Worm (Caenorhabditis elegans) whole organism, L4 larva: Measurements from ENCODE around the gene T27E4.7.

Source experiments
- F49E8.2 ChIP-seq: sonication (generic microtip); optimal IDR thresholded peaks from 2 replicates; lab custom pipeline; 2016; ENCODE audit warnings: missing compliant biosample characterization, mild to moderate bottlenecking, missing genetic modification characterization, borderline replicate concordance
- T26A8.4 ChIP-seq: fragments of 200-800 bp; sonication (Bioruptor generic); IDR thresholded peaks from 2 replicates; pipeline ENCODE4 v1.3.6; 2022; ENCODE audit warnings: missing genetic modification characterization, missing compliant biosample characterization
- Y5F2A.4 ChIP-seq: fragments of 200-800 bp; sonication (Bioruptor generic); optimal IDR thresholded peaks from 2 replicates; lab custom pipeline; 2018; ENCODE audit warnings: mild to moderate bottlenecking, missing genetic modification characterization, missing compliant biosample characterization
- Y75B8A.6 ChIP-seq: fragments of 200-800 bp; sonication (Bioruptor generic); IDR thresholded peaks from 2 replicates; pipeline ENCODE4 v1.3.6; 2022; ENCODE audit warnings: missing genetic modification reagents, missing genetic modification characterization, missing compliant biosample characterization
- aha-1 ChIP-seq: fragments of 150-350 bp; peaks from one replicate; lab custom pipeline; 2014; ENCODE audit warnings: missing biosample characterization, missing genetic modification characterization
- aly-2 ChIP-seq: sonication (generic microtip); optimal IDR thresholded peaks from 2 replicates; lab custom pipeline; 2018; ENCODE audit warnings: missing biosample characterization, missing genetic modification characterization
- daf-16 ChIP-seq, 3 experiments: sonication (generic microtip); optimal IDR thresholded peaks; 2 replicates each; lab custom pipeline; 2016 to 2017; ENCODE audit warnings: missing genetic modification characterization in 3 of 3, missing genetic modification reagents in 3 of 3, mild to moderate bottlenecking in 2 of 3, missing compliant biosample characterization in 2 of 3, missing biosample characterization in 1 of 3, moderate library complexity in 1 of 3
- daf-19 ChIP-seq: fragments of 200-800 bp; sonication (Bioruptor generic); conservative IDR thresholded peaks from 2 replicates; pipeline ENCODE4 v1.3.6; 2022; ENCODE audit warnings: missing genetic modification characterization, missing compliant biosample characterization
- dmd-6 ChIP-seq: fragments of 200-800 bp; sonication (Bioruptor generic); IDR thresholded peaks from 2 replicates; pipeline ENCODE4 v1.3.6; 2022; ENCODE audit warnings: missing genetic modification reagents, missing genetic modification characterization, missing compliant biosample characterization
- dmd-8 ChIP-seq: fragments of 200-800 bp; sonication (Bioruptor generic); IDR thresholded peaks from 2 replicates; pipeline ENCODE4 v1.3.6; 2022; ENCODE audit warnings: missing genetic modification characterization, missing compliant biosample characterization
- dpl-1 ChIP-seq: fragments of 150-350 bp; optimal IDR thresholded peaks from 2 replicates; lab custom pipeline; 2014; ENCODE audit warnings: missing biosample characterization, missing genetic modification reagents, missing genetic modification characterization
- dve-1 ChIP-seq: sonication (generic microtip); optimal IDR thresholded peaks from 2 replicates; lab custom pipeline; 2017; ENCODE audit warnings: antibody characterized with exemption, mild to moderate bottlenecking, missing genetic modification characterization, missing compliant biosample characterization; ENCODE audit not compliant: insufficient read depth
- fos-1 ChIP-seq: fragments of 150-350 bp; optimal IDR thresholded peaks from 2 replicates; lab custom pipeline; 2014; ENCODE audit warnings: missing biosample characterization, missing genetic modification characterization
- hif-1 ChIP-seq, 2 experiments: sonication (generic microtip); optimal IDR thresholded peaks; 2 replicates each; lab custom pipeline; 2016 to 2017; ENCODE audit warnings: missing compliant biosample characterization in 2 of 2, missing genetic modification characterization in 2 of 2, missing genetic modification reagents in 2 of 2, missing genotype in 2 of 2, mild to moderate bottlenecking in 1 of 2
- hlh-11 ChIP-seq: fragments of 200-800 bp; sonication (Bioruptor generic); optimal IDR thresholded peaks from 2 replicates; lab custom pipeline; 2018; ENCODE audit warnings: mild to moderate bottlenecking, missing genetic modification characterization, missing compliant biosample characterization
- hlh-30 ChIP-seq: sonication (generic microtip); optimal IDR thresholded peaks from 2 replicates; lab custom pipeline; 2017; ENCODE audit warnings: antibody characterized with exemption, mild to moderate bottlenecking, missing genetic modification characterization, missing compliant biosample characterization; ENCODE audit not compliant: insufficient read depth
- hmg-1.1 ChIP-seq: fragments of 200-800 bp; sonication (Bioruptor generic); IDR thresholded peaks from 2 replicates; pipeline ENCODE4 v1.3.6; 2022; ENCODE audit warnings: missing genetic modification reagents, missing genetic modification characterization, missing compliant biosample characterization
- lin-1 ChIP-seq: fragments of 200-800 bp; sonication (Bioruptor generic); IDR thresholded peaks from 2 replicates; pipeline ENCODE4 v1.3.6; 2022; ENCODE audit warnings: missing genetic modification reagents, missing genetic modification characterization, missing compliant biosample characterization
- lsy-2 ChIP-seq, 2 experiments: fragments of 150-350 bp in 1 of 2; sonication (generic microtip) in 1 of 2; optimal IDR thresholded peaks; 2 replicates each; lab custom pipeline; 2014 to 2017; ENCODE audit warnings: missing biosample characterization in 2 of 2, missing genetic modification characterization in 2 of 2
- madf-9 ChIP-seq: fragments of 200-800 bp; sonication (Bioruptor generic); conservative IDR thresholded peaks from 2 replicates; pipeline ENCODE4 v1.3.6; 2022; ENCODE audit warnings: missing genetic modification reagents, missing genetic modification characterization, missing compliant biosample characterization
- mdl-1 ChIP-seq, 2 experiments: fragments of 150-350 bp in 1 of 2; sonication (generic microtip) in 1 of 2; optimal IDR thresholded peaks; 2 replicates each; lab custom pipeline; 2014 to 2017; ENCODE audit warnings: missing biosample characterization in 2 of 2, missing genetic modification characterization in 2 of 2
- mdt-29 ChIP-seq: fragments of 200-800 bp; sonication (Bioruptor generic); IDR thresholded peaks from 2 replicates; pipeline ENCODE4 v1.3.6; 2022; ENCODE audit warnings: missing genetic modification reagents, missing genetic modification characterization, missing compliant biosample characterization
- mep-1 ChIP-seq: fragments of 150-350 bp; sonication (generic microtip); optimal IDR thresholded peaks from 3 replicates; lab custom pipeline; 2014; ENCODE audit warnings: missing biosample characterization, missing genetic modification characterization
- mxl-2 ChIP-seq: fragments of 200-800 bp; sonication (Bioruptor generic); conservative IDR thresholded peaks from 2 replicates; pipeline ENCODE4 v1.3.6; 2022; ENCODE audit warnings: missing genetic modification reagents, missing genetic modification characterization, missing compliant biosample characterization
- mxl-3 ChIP-seq: fragments of 200-800 bp; sonication (Bioruptor generic); optimal IDR thresholded peaks from 2 replicates; lab custom pipeline; 2018; ENCODE audit warnings: mild to moderate bottlenecking, missing genetic modification characterization, missing compliant biosample characterization
- nhr-10 ChIP-seq: fragments of 150-350 bp; optimal IDR thresholded peaks from 2 replicates; lab custom pipeline; 2014; ENCODE audit warnings: missing biosample characterization, missing genetic modification characterization
- nhr-11 ChIP-seq: fragments of 150-350 bp; optimal IDR thresholded peaks from 2 replicates; lab custom pipeline; 2014; ENCODE audit warnings: missing biosample characterization, missing genetic modification characterization
- nhr-111 ChIP-seq: fragments of 200-800 bp; sonication (Bioruptor generic); optimal IDR thresholded peaks from 2 replicates; lab custom pipeline; 2018; ENCODE audit warnings: mild to moderate bottlenecking, missing genetic modification characterization, missing compliant biosample characterization
- nhr-237 ChIP-seq: sonication (generic microtip); optimal IDR thresholded peaks from 2 replicates; lab custom pipeline; 2017; ENCODE audit warnings: missing biosample characterization, missing genetic modification characterization
- nhr-28 ChIP-seq: fragments of 150-350 bp; optimal IDR thresholded peaks from 2 replicates; lab custom pipeline; 2014; ENCODE audit warnings: missing biosample characterization, missing genetic modification characterization
- nhr-42 ChIP-seq: fragments of 200-800 bp; sonication (Bioruptor generic); IDR thresholded peaks from 2 replicates; pipeline ENCODE4 v1.3.6; 2022; ENCODE audit warnings: missing genetic modification characterization, missing compliant biosample characterization
- nhr-48 ChIP-seq: sonication (generic microtip); optimal IDR thresholded peaks from 2 replicates; lab custom pipeline; 2016; ENCODE audit warnings: mild to moderate bottlenecking, missing genetic modification characterization, missing compliant biosample characterization
- nhr-77 ChIP-seq: fragments of 150-350 bp; optimal IDR thresholded peaks from 2 replicates; lab custom pipeline; 2014; ENCODE audit warnings: missing biosample characterization, missing genetic modification characterization
- pha-4 ChIP-seq, 2 experiments: fragments of 150-350 bp in 1 of 2; fragments of 200-800 bp in 1 of 2; sonication (Bioruptor generic) in 1 of 2; IDR thresholded peaks in 1 of 2; optimal IDR thresholded peaks in 1 of 2; 2 replicates each; pipeline versions ENCODE4 v1.3.6 to Lab custom; 2014 to 2022; ENCODE audit warnings: missing genetic modification characterization in 2 of 2, missing genetic modification reagents in 2 of 2, missing biosample characterization in 1 of 2, missing compliant biosample characterization in 1 of 2
- pqm-1 ChIP-seq: sonication (generic microtip); optimal IDR thresholded peaks from 2 replicates; lab custom pipeline; 2017; ENCODE audit warnings: missing biosample characterization, missing genetic modification characterization
- spr-3 ChIP-seq: fragments of 200-800 bp; sonication (Bioruptor generic); optimal IDR thresholded peaks from 2 replicates; lab custom pipeline; 2018; ENCODE audit warnings: mild to moderate bottlenecking, missing genetic modification characterization, missing compliant biosample characterization
- tag-97 ChIP-seq: fragments of 200-800 bp; sonication (Bioruptor generic); IDR thresholded peaks from 2 replicates; pipeline ENCODE4 v1.3.6; 2022; ENCODE audit warnings: missing genetic modification characterization, missing compliant biosample characterization
- unc-62 ChIP-seq, 3 experiments: fragments of 150-350 bp in 1 of 3; sonication (generic microtip); optimal IDR thresholded peaks in 2 of 3; peaks in 1 of 3; 1 replicate in 1 of 3; 2 replicates in 2 of 3; lab custom pipeline; 2014 to 2017; ENCODE audit warnings: missing biosample characterization in 3 of 3, missing genetic modification characterization in 3 of 3, missing genetic modification reagents in 3 of 3, missing genotype in 1 of 3
- ztf-11 ChIP-seq: fragments of 150-350 bp; optimal IDR thresholded peaks from 2 replicates; lab custom pipeline; 2014; ENCODE audit warnings: missing biosample characterization, missing genetic modification characterization
- ztf-7 ChIP-seq: fragments of 150-350 bp; optimal IDR thresholded peaks from 2 replicates; lab custom pipeline; 2014; ENCODE audit warnings: missing biosample characterization, missing genetic modification characterization

T27E4.7 gene

ce11 chrV:9094976-9095375 lies 18.9 kb upstream of the T27E4.7 start (continued):
- TF ChIP-seq Y75B8A.6 (GFP tag; lab: Robert Waterston, UW) (no peak), tag-97 (no peak), spr-3 (GFP tag; lab: Kevin White, UChicago) (no peak), dpl-1 (GFP tag; lab: Kevin White, UChicago) (no peak), aly-2 (no peak), fos-1 (tag; lab: Kevin White, UChicago) (no peak)

- no peak for TF ChIP-seq daf-19
- 0 out of 2 replicates have a peak, but pooled peaks have one; percentile 27 for TF ChIP-seq T26A8.4
- TF ChIP-seq lsy-2 (tag; optimal IDR thresholded peaks at IDR 0.05; lab: Kevin White, UChicago), result peak; percentile 7 to 68
- no peak for TF ChIP-seq nhr-237 (tag; lab: Kevin White, UChicago)
- peak; percentile 92 for TF ChIP-seq hlh-30 (tag; lab: Kevin White, UChicago)
- peak; percentile 19 for TF ChIP-seq aha-1 (tag; lab: Kevin White, UChicago)
- TF ChIP-seq nhr-11, result peak; percentile 68
- TF ChIP-seq mxl-2, result peak; percentile 54; the same call in 1 of the 2 replicates
- peak; percentile 54 for TF ChIP-seq mep-1 (tag; lab: Kevin White, UChicago)
- TF ChIP-seq nhr-42 (GFP tag; lab: Robert Waterston, UW), result no peak
- no peak for TF ChIP-seq madf-9
- peak; percentile 80 for TF ChIP-seq nhr-28
- no peak for TF ChIP-seq hmg-1.1 (GFP tag; lab: Robert Waterston, UW)
- no peak for TF ChIP-seq nhr-111 (GFP tag; lab: Kevin White, UChicago)
- peak in 1 of 2 experiments; percentile 83 for TF ChIP-seq mdl-1 (tag; optimal IDR thresholded peaks at IDR 0.05; lab: Kevin White, UChicago)
- no peak for TF ChIP-seq ztf-7 (tag; lab: Kevin White, UChicago)
- TF ChIP-seq daf-16 (GFP tag; optimal IDR thresholded peaks at IDR 0.05; lab: Kevin White, UChicago), result peak in 1 of 2 experiments; percentile 95
- TF ChIP-seq daf-16 (tag; optimal IDR thresholded peaks at IDR 0.05; lab: Kevin White, UChicago), result peak; percentile 99
- TF ChIP-seq hif-1 (tag; optimal IDR thresholded peaks at IDR 0.05; lab: Kevin White, UChicago), result peak in 1 of 2 experiments; percentile 39
- TF ChIP-seq dmd-6, result peak; percentile 79
- TF ChIP-seq dve-1 (tag; lab: Kevin White, UChicago), result peak; percentile 86
- TF ChIP-seq hlh-11, result peak; percentile 91
- peak in 1 of 2 experiments; percentile 64 for TF ChIP-seq unc-62 (GFP tag; optimal IDR thresholded peaks at IDR 0.05 in 1 of 2; lab: Kevin White, UChicago)
- TF ChIP-seq unc-62 (tag; optimal IDR thresholded peaks at IDR 0.05; lab: Kevin White, UChicago), result no peak
- TF ChIP-seq pha-4 (GFP tag; IDR thresholded peaks at IDR 0.05; lab: Robert Waterston, UW), result no peak
- TF ChIP-seq pha-4 (tag; optimal IDR thresholded peaks at IDR 0.05; lab: Kevin White, UChicago), result peak; percentile 52
- no peak for TF ChIP-seq ztf-11 (tag; lab: Kevin White, UChicago)
- peak; percentile 11 for TF ChIP-seq mxl-3
- TF ChIP-seq pqm-1 (tag; lab: Kevin White, UChicago), result no peak
- TF ChIP-seq Y5F2A.4 (GFP tag; lab: Kevin White, UChicago), result no peak
- TF ChIP-seq nhr-77 (tag; lab: Kevin White, UChicago), result peak; percentile 24
- no peak for TF ChIP-seq nhr-10 (tag; lab: Kevin White, UChicago)
- no peak for TF ChIP-seq dmd-8 (GFP tag; lab: Robert Waterston, UW)
- TF ChIP-seq F49E8.2, result no peak
- peak; percentile 52; the same call in 1 of the 2 replicates for TF ChIP-seq lin-1
- 0 out of 2 replicates have a peak, but pooled peaks have one; percentile 53 for TF ChIP-seq mdt-29
- peak; percentile 58 for TF ChIP-seq nhr-48
Measured at ce11 chrV:9094060-9094628, 18.0 kb upstream of the T27E4.7 start.
